Worm (Caenorhabditis elegans): ENCODE measurements around the gene Y81B9A.4.
A peak's percentile ranks its signal among the peaks of the same experiment; 100 is the strongest.

The Y81B9A.4 gene

DNA sequence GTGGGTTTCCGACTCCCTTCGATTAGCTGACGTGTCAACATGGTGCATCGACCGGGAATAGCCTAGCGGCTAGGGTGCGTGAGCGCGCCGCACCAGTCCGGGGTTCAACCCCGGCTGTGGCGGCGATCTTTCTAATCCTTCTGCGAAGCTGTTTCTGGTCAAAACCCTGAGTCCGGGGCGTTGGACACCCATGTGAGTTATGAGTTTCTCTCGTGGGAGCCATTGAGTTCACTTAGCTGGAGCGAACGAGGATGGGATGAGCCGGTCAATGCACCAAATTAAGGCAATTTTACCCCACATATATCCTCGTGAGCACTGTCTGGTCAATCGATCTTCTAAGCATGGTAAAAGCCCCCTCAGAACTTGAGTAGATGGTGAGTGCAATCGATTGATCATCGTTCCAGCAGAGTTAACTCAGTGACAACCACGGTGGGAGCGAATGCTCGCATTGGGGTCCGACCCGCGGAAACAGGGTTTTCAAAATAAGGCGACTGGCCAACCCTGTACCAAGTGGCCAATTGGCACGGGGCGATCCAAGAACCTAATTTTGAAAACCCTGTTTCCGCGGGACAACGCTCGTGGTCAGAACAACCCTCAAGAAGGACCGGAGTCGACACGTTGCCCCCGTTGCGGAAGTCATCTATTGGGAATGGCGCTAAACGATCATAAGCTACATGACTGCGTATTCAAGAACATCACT, 11.2 kb upstream of the Y81B9A.4 start, which contains the start of gene Y81B9A.1:
Gene Y81B9A.1 (plus strand): TSS at position 650 of the 700 bp plus-strand sequence.
- TF ChIP-seq aly-1 (tag; optimal IDR thresholded peaks at IDR 0.05) (no peak), hmg-4 (GFP tag; optimal IDR thresholded peaks at IDR 0.05) (no peak), flt-1 (GFP tag; IDR thresholded peaks at IDR 0.05) (peak; percentile 26; the same call in 1 of the 2 replicates), F13C5.2 (tag; optimal IDR thresholded peaks at IDR 0.05) (no peak), pes-1 (GFP tag; IDR thresholded peaks at IDR 0.05) (no peak; the same call in 1 of the 2 replicates), sea-1 (GFP tag; conservative IDR thresholded peaks at IDR 0.05) (no peak), scrt-1 (GFP tag; IDR thresholded peaks at IDR 0.05) (no peak)

DNA sequence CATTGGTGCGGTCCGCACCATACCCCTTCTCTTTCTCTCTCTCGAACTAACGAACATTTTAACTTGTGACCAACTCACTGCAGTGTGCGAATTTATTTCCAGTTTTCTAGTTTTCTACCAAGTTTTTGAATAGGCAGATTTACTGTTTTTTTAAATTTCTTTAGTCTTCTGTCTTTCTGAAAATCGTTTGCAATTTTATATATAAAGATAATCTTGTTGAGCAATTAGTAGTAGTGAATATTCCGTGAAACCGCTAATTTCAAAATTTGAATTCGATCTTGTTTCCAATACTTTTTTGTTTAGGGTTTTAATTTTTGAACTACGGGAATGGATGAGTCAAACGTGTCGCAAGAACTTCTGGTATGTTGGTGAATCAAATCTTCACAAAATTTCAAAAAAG, 3.1 kb upstream of the Y81B9A.4 start, which contains the start of gene Y81B9A.2:
Gene Y81B9A.2 (plus strand): TSS at position 301 of the 400 bp plus-strand sequence.
- TF ChIP-seq tbx-37 (GFP tag; conservative IDR thresholded peaks at IDR 0.05), result no peak
- TF ChIP-seq hnd-1 (tag; optimal IDR thresholded peaks at IDR 0.05), result no peak
- TF ChIP-seq scrt-1 (GFP tag; IDR thresholded peaks at IDR 0.05), result no peak
- no peak for TF ChIP-seq tra-4 (tag; optimal IDR thresholded peaks at IDR 0.05)
- no peak for TF ChIP-seq tbx-11 (GFP tag; IDR thresholded peaks at IDR 0.05)
- no peak for TF ChIP-seq ama-1 (optimal IDR thresholded peaks at IDR 0.05)
- no peak for TF ChIP-seq ets-7 (tag; optimal IDR thresholded peaks at IDR 0.05)
- no peak for TF ChIP-seq hmg-4 (GFP tag; optimal IDR thresholded peaks at IDR 0.05)
- no peak for TF ChIP-seq pes-1 (GFP tag; IDR thresholded peaks at IDR 0.05)
- TF ChIP-seq F13C5.2 (tag; optimal IDR thresholded peaks at IDR 0.05), result no peak
- no peak for TF ChIP-seq sea-1 (GFP tag; conservative IDR thresholded peaks at IDR 0.05)
- TF ChIP-seq hmbx-1 (tag; optimal IDR thresholded peaks at IDR 0.05), result no peak
- no peak for TF ChIP-seq aly-1 (tag; optimal IDR thresholded peaks at IDR 0.05)
- no peak for TF ChIP-seq B0310.2 (tag; optimal IDR thresholded peaks at IDR 0.05)
- no peak for TF ChIP-seq ceh-36 (tag; optimal IDR thresholded peaks at IDR 0.05)
- TF ChIP-seq ceh-13 (GFP tag; optimal IDR thresholded peaks at IDR 0.05), result no peak
- TF ChIP-seq flt-1 (GFP tag; IDR thresholded peaks at IDR 0.05), result no peak

DNA sequence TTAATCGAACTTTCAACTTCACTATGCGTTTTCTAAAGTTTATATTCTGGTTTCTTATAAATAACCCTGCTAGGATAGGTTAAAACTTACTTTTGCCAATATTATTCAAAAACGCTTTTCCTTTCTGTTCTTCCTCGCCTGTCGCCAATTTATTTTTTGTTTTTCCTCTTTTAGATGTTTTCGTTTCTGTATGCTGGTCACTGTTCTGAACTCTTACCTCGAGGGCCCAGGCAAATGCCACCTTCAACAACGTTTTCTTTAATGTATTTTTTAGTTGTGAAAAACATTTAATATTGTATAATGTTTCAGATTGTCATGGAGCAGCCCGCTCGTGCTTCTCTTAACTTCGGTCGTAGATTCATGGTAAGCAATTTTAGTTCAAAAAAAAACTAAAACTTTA, 1.4 kb upstream of the Y81B9A.4 start, which contains the start of gene Y81B9A.3:
Gene Y81B9A.3 (plus strand): TSS at position 301 of the 400 bp plus-strand sequence.
- TF ChIP-seq ceh-13 (GFP tag; optimal IDR thresholded peaks at IDR 0.05) (no peak), flt-1 (GFP tag; IDR thresholded peaks at IDR 0.05) (no peak), scrt-1 (GFP tag; IDR thresholded peaks at IDR 0.05) (no peak), hnd-1 (tag; optimal IDR thresholded peaks at IDR 0.05) (no peak), ceh-36 (tag; optimal IDR thresholded peaks at IDR 0.05) (no peak), sea-1 (GFP tag; conservative IDR thresholded peaks at IDR 0.05) (no peak)

DNA sequence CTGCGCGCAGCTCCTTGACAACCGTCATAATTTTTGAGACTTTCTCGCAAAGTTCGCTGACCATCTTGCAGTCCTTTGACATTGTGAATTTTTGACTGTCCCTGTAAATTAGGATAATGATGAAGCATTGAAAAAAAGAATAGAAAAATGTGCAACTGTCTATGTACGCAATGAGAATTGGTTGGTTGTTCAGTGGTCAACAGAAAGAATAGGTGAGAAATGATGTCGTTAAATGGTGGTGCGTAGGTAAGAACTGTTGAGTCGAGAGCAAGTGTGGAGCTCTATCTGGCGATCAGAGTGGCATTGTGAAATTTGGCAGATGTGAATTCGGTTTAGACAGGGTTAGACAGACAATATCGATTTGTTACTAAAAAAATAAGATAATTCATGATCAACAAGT, 6.3 kb downstream of the Y81B9A.4 start, which contains the start of gene B0563.8:
Gene B0563.8 (minus strand): TSS at position 101 of the 400 bp plus-strand sequence.
- no peak for TF ChIP-seq sea-1 (GFP tag; conservative IDR thresholded peaks at IDR 0.05)
- no peak for TF ChIP-seq tra-4 (tag; optimal IDR thresholded peaks at IDR 0.05)
- TF ChIP-seq hnd-1 (tag; optimal IDR thresholded peaks at IDR 0.05), result no peak
- no peak for TF ChIP-seq hmbx-1 (tag; optimal IDR thresholded peaks at IDR 0.05)
- TF ChIP-seq B0310.2 (tag; optimal IDR thresholded peaks at IDR 0.05), result no peak
- TF ChIP-seq ceh-13 (GFP tag; optimal IDR thresholded peaks at IDR 0.05), result no peak
- no peak for TF ChIP-seq ama-1 (optimal IDR thresholded peaks at IDR 0.05)
- TF ChIP-seq F13C5.2 (tag; optimal IDR thresholded peaks at IDR 0.05), result no peak
- no peak for TF ChIP-seq ceh-36 (tag; optimal IDR thresholded peaks at IDR 0.05)
- TF ChIP-seq flt-1 (GFP tag; IDR thresholded peaks at IDR 0.05), result no peak
- no peak for TF ChIP-seq scrt-1 (GFP tag; IDR thresholded peaks at IDR 0.05)
- no peak for TF ChIP-seq ets-7 (tag; optimal IDR thresholded peaks at IDR 0.05)
- TF ChIP-seq aly-1 (tag; optimal IDR thresholded peaks at IDR 0.05), result no peak
- no peak for TF ChIP-seq hmg-4 (GFP tag; optimal IDR thresholded peaks at IDR 0.05)
- TF ChIP-seq pes-1 (GFP tag; IDR thresholded peaks at IDR 0.05), result no peak
- TF ChIP-seq tbx-37 (GFP tag; conservative IDR thresholded peaks at IDR 0.05), result no peak
- TF ChIP-seq tbx-11 (GFP tag; IDR thresholded peaks at IDR 0.05), result no peak

DNA sequence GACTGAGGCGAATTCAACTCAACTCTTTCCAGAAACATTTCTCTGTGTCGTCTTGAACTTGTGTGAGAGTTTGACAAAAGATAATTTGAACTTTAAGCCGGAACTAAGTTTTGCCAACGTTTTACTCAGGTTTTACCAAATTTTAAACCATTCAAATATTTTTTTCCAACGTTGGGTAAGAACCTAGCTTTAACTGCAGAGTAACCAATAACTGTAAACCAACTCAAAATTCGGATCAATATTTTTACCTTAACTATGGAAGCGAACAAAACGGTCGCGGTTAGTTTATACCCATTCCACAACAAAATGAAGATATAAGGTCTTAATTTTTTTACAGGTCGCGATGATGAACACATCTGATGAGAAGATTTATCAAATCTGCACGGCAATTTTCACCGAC, 8.0 kb downstream of the Y81B9A.4 start:
- TF ChIP-seq scrt-1 (GFP tag; IDR thresholded peaks at IDR 0.05), result no peak
- no peak for TF ChIP-seq ceh-36 (tag; optimal IDR thresholded peaks at IDR 0.05)
- no peak for TF ChIP-seq B0310.2 (tag; optimal IDR thresholded peaks at IDR 0.05)
- no peak for TF ChIP-seq tra-4 (tag; optimal IDR thresholded peaks at IDR 0.05)
- no peak for TF ChIP-seq aly-1 (tag; optimal IDR thresholded peaks at IDR 0.05)
- TF ChIP-seq hnd-1 (tag; optimal IDR thresholded peaks at IDR 0.05), result no peak
- no peak for TF ChIP-seq sea-1 (GFP tag; conservative IDR thresholded peaks at IDR 0.05)
- no peak for TF ChIP-seq hmbx-1 (tag; optimal IDR thresholded peaks at IDR 0.05)
- TF ChIP-seq F13C5.2 (tag; optimal IDR thresholded peaks at IDR 0.05), result no peak
- no peak for TF ChIP-seq ets-7 (tag; optimal IDR thresholded peaks at IDR 0.05)
- no peak for TF ChIP-seq hmg-4 (GFP tag; optimal IDR thresholded peaks at IDR 0.05)
- TF ChIP-seq ceh-13 (GFP tag; optimal IDR thresholded peaks at IDR 0.05), result no peak
- TF ChIP-seq tbx-37 (GFP tag; conservative IDR thresholded peaks at IDR 0.05), result no peak
- no peak for TF ChIP-seq flt-1 (GFP tag; IDR thresholded peaks at IDR 0.05)
- TF ChIP-seq ama-1 (optimal IDR thresholded peaks at IDR 0.05), result no peak
- no peak for TF ChIP-seq pes-1 (GFP tag; IDR thresholded peaks at IDR 0.05)
- no peak for TF ChIP-seq tbx-11 (GFP tag; IDR thresholded peaks at IDR 0.05)

DNA sequence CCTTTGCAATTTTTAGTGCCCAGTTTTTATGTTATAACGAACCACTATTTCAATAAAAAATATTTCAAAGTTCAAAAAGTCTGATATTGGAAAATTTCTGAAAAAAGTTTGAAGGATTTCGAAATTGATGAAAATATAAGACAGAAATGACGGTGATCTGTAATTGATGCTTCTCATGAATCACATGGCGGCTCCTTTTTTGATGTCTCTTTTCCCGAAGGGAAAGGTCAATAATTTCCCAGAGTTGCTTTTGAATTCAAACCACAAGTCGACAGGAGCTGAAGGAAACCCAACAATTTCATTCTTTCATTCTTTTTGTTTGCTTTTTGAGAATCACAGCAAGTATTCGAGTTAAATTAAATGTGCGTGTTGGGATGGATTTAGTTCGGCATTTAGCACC, 8.4 kb downstream of the Y81B9A.4 start, which contains the start of gene B0563.18:
Gene B0563.18 (plus strand): TSS at position 301 of the 400 bp plus-strand sequence.
- TF ChIP-seq B0310.2 (tag; optimal IDR thresholded peaks at IDR 0.05) (no peak), ceh-36 (tag; optimal IDR thresholded peaks at IDR 0.05) (no peak), scrt-1 (GFP tag; IDR thresholded peaks at IDR 0.05) (no peak), tra-4 (tag; optimal IDR thresholded peaks at IDR 0.05) (no peak), pes-1 (GFP tag; IDR thresholded peaks at IDR 0.05) (no peak), hmg-4 (GFP tag; optimal IDR thresholded peaks at IDR 0.05) (no peak), sea-1 (GFP tag; conservative IDR thresholded peaks at IDR 0.05) (no peak), aly-1 (tag; optimal IDR thresholded peaks at IDR 0.05) (no peak), hmbx-1 (tag; optimal IDR thresholded peaks at IDR 0.05) (no peak), F13C5.2 (tag; optimal IDR thresholded peaks at IDR 0.05) (no peak), tbx-11 (GFP tag; IDR thresholded peaks at IDR 0.05) (no peak), ceh-13 (GFP tag; optimal IDR thresholded peaks at IDR 0.05) (no peak), ets-7 (tag; optimal IDR thresholded peaks at IDR 0.05) (no peak), hnd-1 (tag; optimal IDR thresholded peaks at IDR 0.05) (no peak), flt-1 (GFP tag; IDR thresholded peaks at IDR 0.05) (no peak), tbx-37 (GFP tag; conservative IDR thresholded peaks at IDR 0.05) (no peak), ama-1 (optimal IDR thresholded peaks at IDR 0.05) (no peak)
